Fruit fly (Drosophila melanogaster): ENCODE measurements around the gene CG3330.
A peak's percentile ranks its signal among the peaks of the same experiment; 100 is the strongest.

DNA sequence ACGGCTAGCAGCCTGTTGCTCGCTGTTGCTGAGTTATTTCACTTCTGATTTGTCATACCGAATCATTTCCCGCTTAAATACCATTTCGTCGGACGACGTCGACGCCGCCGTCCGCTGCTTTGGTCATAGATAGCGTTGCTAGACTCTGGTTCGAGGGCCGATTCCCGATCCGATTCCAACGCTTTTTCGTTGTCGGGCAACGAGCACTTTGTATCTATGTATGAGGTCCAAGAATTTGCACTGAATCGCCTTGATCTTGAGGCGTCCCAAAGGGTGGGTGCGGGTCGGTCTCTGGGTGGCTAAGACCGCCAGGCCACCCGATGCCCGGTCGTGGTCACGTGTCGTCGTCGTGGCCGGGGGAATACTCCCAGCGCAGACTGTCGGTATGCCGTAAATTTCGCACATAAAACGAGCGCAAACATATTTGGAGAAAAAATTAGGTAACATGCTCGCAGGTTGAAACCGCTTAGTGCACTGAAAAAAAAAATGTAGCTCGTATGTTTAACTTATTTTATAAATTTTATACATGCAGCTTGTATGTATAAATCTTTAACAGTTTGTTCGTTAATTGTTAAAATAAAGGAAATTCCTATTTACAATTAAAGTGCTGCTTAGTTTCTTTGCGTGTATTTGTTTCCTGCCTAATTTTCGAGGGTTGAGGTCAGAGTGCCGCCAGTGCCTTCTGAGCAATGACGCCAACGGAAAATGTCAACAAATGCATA is 38.4 kb downstream of the CG3330 start, which contains the start of gene CG3348:
- TF ChIP-seq CG5180 (GFP tag; optimal IDR thresholded peaks at IDR 0.05) (peak; percentile 4), ab (GFP tag; optimal IDR thresholded peaks at IDR 0.05) (no peak), Taf1 (GFP tag; IDR thresholded peaks at IDR 0.05) (peak; percentile 78), Atf3 (GFP tag; optimal IDR thresholded peaks at IDR 0.05) (no peak), CG9817 (tag; optimal IDR thresholded peaks at IDR 0.05) (peak; percentile 82), CG3407 (GFP tag; optimal IDR thresholded peaks at IDR 0.05) (no peak), Camta (GFP tag; optimal IDR thresholded peaks at IDR 0.05) (peak; percentile 35)

All from whole organism, embryonic.